Worm (Caenorhabditis elegans) whole organism, late embryonic: Measurements from ENCODE around the gene fbxa-2.

ENCODE experiments used
- ama-1 ChIP-seq: fragments of 150-350 bp; optimal IDR thresholded peaks from 2 replicates; lab custom pipeline; 2014
- ceh-45 ChIP-seq: fragments of 200-800 bp; sonication (Bioruptor generic); IDR thresholded peaks from 2 replicates; pipeline ENCODE4 v1.3.6; 2022; ENCODE audit warnings: missing genetic modification reagents, missing genetic modification characterization, missing compliant biosample characterization
- ceh-9 ChIP-seq: sonication (generic microtip); optimal IDR thresholded peaks from 2 replicates; lab custom pipeline; 2016; ENCODE audit warnings: mild to moderate bottlenecking, missing genetic modification characterization, inconsistent platforms, missing compliant biosample characterization
- dve-1 ChIP-seq: sonication (generic microtip); optimal IDR thresholded peaks from 2 replicates; lab custom pipeline; 2017; ENCODE audit warnings: antibody characterized with exemption, mild to moderate bottlenecking, missing genetic modification characterization, missing compliant biosample characterization
- nfya-1 ChIP-seq: sonication (generic microtip); optimal IDR thresholded peaks from 2 replicates; lab custom pipeline; 2017; ENCODE audit warnings: missing genetic modification characterization, mild to moderate bottlenecking, missing compliant biosample characterization, antibody characterized with exemption, moderate library complexity
- nhr-11 ChIP-seq: fragments of 150-350 bp; optimal IDR thresholded peaks from 2 replicates; lab custom pipeline; 2014; ENCODE audit warnings: missing biosample characterization, missing genetic modification characterization
- npax-4 ChIP-seq: sonication (generic microtip); optimal IDR thresholded peaks from 2 replicates; lab custom pipeline; 2016; ENCODE audit warnings: missing genetic modification characterization, missing compliant biosample characterization
- pax-1 ChIP-seq: fragments of 150-350 bp; optimal IDR thresholded peaks from 2 replicates; lab custom pipeline; 2014; ENCODE audit warnings: missing biosample characterization, missing genetic modification characterization
- pha-4 ChIP-seq: fragments of 150-350 bp; optimal IDR thresholded peaks from 2 replicates; lab custom pipeline; 2018; ENCODE audit warnings: missing biosample characterization, missing genetic modification reagents, missing genetic modification characterization
- syd-9 ChIP-seq: sonication (generic microtip); optimal IDR thresholded peaks from 2 replicates; lab custom pipeline; 2016; ENCODE audit warnings: mild to moderate bottlenecking, missing genetic modification characterization, moderate library complexity, missing compliant biosample characterization
- tbx-7 ChIP-seq: sonication (generic microtip); optimal IDR thresholded peaks from 2 replicates; lab custom pipeline; 2016; ENCODE audit warnings: missing genotype, missing genetic modification characterization, missing compliant biosample characterization

- TF ChIP-seq pha-4 (tag; lab: Kevin White, UChicago) (no peak), nfya-1 (tag; lab: Kevin White, UChicago) (no peak), npax-4 (tag; lab: Kevin White, UChicago) (no peak), ama-1 (no peak), syd-9 (tag; lab: Kevin White, UChicago) (no peak), dve-1 (no peak), ceh-9 (tag; lab: Kevin White, UChicago) (no peak), pax-1 (no peak), nhr-11 (tag; lab: Kevin White, UChicago) (no peak), tbx-7 (tag; lab: Kevin White, UChicago) (no peak), ceh-45 (GFP tag; lab: Robert Waterston, UW) (no peak)
These were observed 27.6 kb upstream of the fbxa-2 start, which contains the start of gene srbc-83 for ce11 chrV:16297070-16297469.
